Worm (Caenorhabditis elegans): ENCODE measurements around the gene C16D9.8.

Gene C16D9.8

ce11 chrV:8263466-8263865, at the start of gene C16D9.8:
Gene C16D9.8, minus strand, starts transcription at chrV:8263566.
- TF ChIP-seq gmeb-2 (tag; optimal IDR thresholded peaks at IDR 0.05) (no peak), sdc-2 (tag; optimal IDR thresholded peaks at IDR 0.05) (no peak), F13H6.1 (tag; optimal IDR thresholded peaks at IDR 0.05) (no peak), pros-1 (tag; optimal IDR thresholded peaks at IDR 0.05) (no peak), npax-4 (tag; optimal IDR thresholded peaks at IDR 0.05) (no peak), hlh-6 (tag; optimal IDR thresholded peaks at IDR 0.05) (no peak), nhr-11 (tag; optimal IDR thresholded peaks at IDR 0.05) (no peak), pax-1 (tag; optimal IDR thresholded peaks at IDR 0.05) (no peak), ceh-14 (tag; optimal IDR thresholded peaks at IDR 0.05) (no peak), ama-1 (optimal IDR thresholded peaks at IDR 0.05) (no peak), sox-4 (tag; optimal IDR thresholded peaks at IDR 0.05) (no peak), ceh-48 (tag; optimal IDR thresholded peaks at IDR 0.05) (no peak), ceh-31 (tag; optimal IDR thresholded peaks at IDR 0.05) (no peak), elt-2 (tag; optimal IDR thresholded peaks at IDR 0.05) (no peak), K02D7.2 (tag; optimal IDR thresholded peaks at IDR 0.05) (no peak)

- TF ChIP-seq hlh-30 (tag; optimal IDR thresholded peaks at IDR 0.05; ENCODE audit: insufficient read depth) (no peak), unc-3 (GFP tag; conservative IDR thresholded peaks at IDR 0.05) (no peak), unc-3 (tag; optimal IDR thresholded peaks at IDR 0.05) (no peak), K02D7.2 (tag; optimal IDR thresholded peaks at IDR 0.05) (no peak), ceh-30 (tag; optimal IDR thresholded peaks at IDR 0.05) (no peak)
Observed at ce11 chrV:8311210-8311609, 47.8 kb upstream of the C16D9.8 start, which contains the start of gene W02D7.12. Gene W02D7.12, plus strand, starts transcription at chrV:8311510.

- TF ChIP-seq elt-2 (tag; optimal IDR thresholded peaks at IDR 0.05) (no peak), Y22D7AL.16 (tag; optimal IDR thresholded peaks at IDR 0.05) (no peak), dve-1 (tag; optimal IDR thresholded peaks at IDR 0.05) (no peak), gmeb-2 (tag; optimal IDR thresholded peaks at IDR 0.05) (no peak), F13H6.1 (tag; optimal IDR thresholded peaks at IDR 0.05) (no peak), fkh-10 (GFP tag; optimal IDR thresholded peaks at IDR 0.05) (no peak), ceh-45 (GFP tag; IDR thresholded peaks at IDR 0.05) (no peak), ztf-16 (tag; optimal IDR thresholded peaks at IDR 0.05) (no peak), ceh-48 (tag; optimal IDR thresholded peaks at IDR 0.05) (no peak), nhr-11 (tag; optimal IDR thresholded peaks at IDR 0.05) (no peak), sox-4 (tag; optimal IDR thresholded peaks at IDR 0.05) (no peak), ceh-6 (GFP tag; optimal IDR thresholded peaks at IDR 0.05) (no peak), unc-86 (tag; optimal IDR thresholded peaks at IDR 0.05) (no peak)
Observed at ce11 chrV:8307681-8308080, 44.3 kb upstream of the C16D9.8 start, which contains the start of gene clec-218. Gene clec-218, plus strand, starts transcription at chrV:8307942.

- TF ChIP-seq hlh-30 (tag; optimal IDR thresholded peaks at IDR 0.05; ENCODE audit: insufficient read depth) (no peak), ceh-9 (tag; optimal IDR thresholded peaks at IDR 0.05) (no peak), dve-1 (tag; optimal IDR thresholded peaks at IDR 0.05) (no peak), pha-2 (tag; optimal IDR thresholded peaks at IDR 0.05) (no peak), hlh-13 (GFP tag; optimal IDR thresholded peaks at IDR 0.05) (no peak), sox-2 (GFP tag; IDR thresholded peaks at IDR 0.05) (no peak), T23F11.4 (GFP tag; optimal IDR thresholded peaks at IDR 0.05) (no peak), ztf-16 (tag; optimal IDR thresholded peaks at IDR 0.05) (no peak), syd-9 (tag; optimal IDR thresholded peaks at IDR 0.05) (no peak), dmd-4 (tag; optimal IDR thresholded peaks at IDR 0.05; ENCODE audit: borderline replicate concordance) (no peak), lim-6 (tag; optimal IDR thresholded peaks at IDR 0.05) (no peak), madf-2 (tag; optimal IDR thresholded peaks at IDR 0.05) (no peak), ceh-24 (tag; optimal IDR thresholded peaks at IDR 0.05) (no peak), ahr-1 (tag; optimal IDR thresholded peaks at IDR 0.05) (no peak), rnt-1 (tag; optimal IDR thresholded peaks at IDR 0.05) (no peak), pat-9 (tag; optimal IDR thresholded peaks at IDR 0.05) (no peak)
Observed at ce11 chrV:8307013-8307412, 43.6 kb upstream of the C16D9.8 start.

All from whole organism, late embryonic.